Worm (Caenorhabditis elegans): Measurements from ENCODE around the gene B0001.8.

- TF ChIP-seq fos-1 (tag; optimal IDR thresholded peaks at IDR 0.05) (no peak), eor-1 (tag; optimal IDR thresholded peaks at IDR 0.05) (no peak), nhr-11 (tag; optimal IDR thresholded peaks at IDR 0.05) (no peak), snpc-4 (tag; optimal IDR thresholded peaks at IDR 0.05) (no peak)
Measured at ce11 chrIV:12160421-12160820, 19.6 kb upstream of the B0001.8 start.

Measured in whole organism, L3 larva.